Worm (Caenorhabditis elegans) whole organism, midembryonic: ENCODE results near the gene lys-3.
A peak's percentile ranks its signal among the peaks of the same experiment; 100 is the strongest.

Experiments
- T22C8.4 ChIP-seq: fragments of 200-800 bp; sonication (Bioruptor generic); IDR thresholded peaks from 2 replicates; pipeline ENCODE4 v1.3.6; 2022; ENCODE audit warnings: missing genetic modification characterization, missing compliant biosample characterization
- cog-1 ChIP-seq: sonication (generic microtip); optimal IDR thresholded peaks from 2 replicates; lab custom pipeline; 2016; ENCODE audit warnings: missing genetic modification characterization, missing compliant biosample characterization
- flt-1 ChIP-seq: fragments of 200-800 bp; sonication (Bioruptor generic); IDR thresholded peaks from 2 replicates; pipeline ENCODE4 v1.3.6; 2022; ENCODE audit warnings: missing genetic modification characterization, missing compliant biosample characterization
- klf-2 ChIP-seq: fragments of 200-800 bp; sonication (Bioruptor generic); conservative IDR thresholded peaks from 2 replicates; pipeline ENCODE4 v1.3.6; 2022; ENCODE audit warnings: missing genetic modification reagents, missing genetic modification characterization, missing compliant biosample characterization
- med-1 ChIP-seq: sonication (generic microtip); optimal IDR thresholded peaks from 2 replicates; lab custom pipeline; 2017; ENCODE audit warnings: missing genetic modification characterization, mild to moderate bottlenecking, missing compliant biosample characterization, antibody characterized with exemption, missing genetic modification reagents; ENCODE audit not compliant: insufficient read depth
- ref-1 ChIP-seq: fragments of 200-800 bp; sonication (Bioruptor generic); conservative IDR thresholded peaks from 2 replicates; pipeline ENCODE4 v1.3.6; 2022; ENCODE audit warnings: missing genetic modification reagents, missing genetic modification characterization, missing compliant biosample characterization
- tab-1 ChIP-seq: fragments of 200-800 bp; sonication (Bioruptor generic); IDR thresholded peaks from 2 replicates; pipeline ENCODE4 v1.3.6; 2022; ENCODE audit warnings: missing genetic modification characterization, missing compliant biosample characterization
- ztf-23 ChIP-seq: fragments of 200-800 bp; sonication (Bioruptor generic); IDR thresholded peaks from 2 replicates; pipeline ENCODE4 v1.3.6; 2022; ENCODE audit warnings: missing genetic modification reagents, missing genetic modification characterization, missing compliant biosample characterization
- ztf-29 ChIP-seq: fragments of 200-800 bp; sonication (Bioruptor generic); IDR thresholded peaks from 2 replicates; pipeline ENCODE4 v1.3.6; 2022; ENCODE audit warnings: missing genetic modification reagents, missing genetic modification characterization, missing compliant biosample characterization

Gene lys-3

ce11 chrV:10283444-10283843, at the start of gene lys-3:
TSS of gene lys-3 (minus strand) at chrV:10283544.
- TF ChIP-seq ref-1 (GFP tag; lab: Robert Waterston, UW) (no peak), ztf-29 (GFP tag; lab: Robert Waterston, UW) (no peak), tab-1 (no peak), med-1 (GFP tag; lab: Kevin White, UChicago) (no peak), flt-1 (no peak), cog-1 (no peak), ztf-23 (GFP tag; lab: Robert Waterston, UW) (no peak), T22C8.4 (GFP tag; lab: Robert Waterston, UW) (no peak), klf-2 (GFP tag; lab: Robert Waterston, UW) (no peak)

DNA sequence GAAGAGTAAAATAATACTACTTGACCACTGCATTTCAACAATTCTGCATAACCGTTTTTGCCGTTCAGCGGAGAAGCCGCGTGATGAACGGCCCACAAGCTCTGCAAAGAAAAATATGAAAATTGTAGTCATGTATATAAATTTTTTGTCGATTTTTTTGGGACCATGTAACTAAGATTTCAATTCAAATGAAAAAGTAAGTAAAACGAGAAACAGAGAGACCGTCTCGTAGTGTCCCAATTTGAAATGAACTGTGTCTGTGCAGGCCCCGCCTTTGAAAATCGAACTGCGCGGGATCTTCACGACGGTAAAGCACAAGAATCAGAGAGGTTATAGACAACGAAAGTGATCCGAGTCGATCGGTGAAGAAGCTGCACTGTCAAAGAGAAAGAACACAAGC, 48.7 kb upstream of the lys-3 start, which contains the start of gene crm-1:
Gene crm-1 (minus strand): TSS at position 101 of the 400 bp plus-strand sequence.
- no peak for TF ChIP-seq klf-2 (GFP tag; lab: Robert Waterston, UW)
- no peak for TF ChIP-seq tab-1
- no peak for TF ChIP-seq ref-1 (GFP tag; lab: Robert Waterston, UW)
- TF ChIP-seq med-1 (GFP tag; lab: Kevin White, UChicago): no peak
- TF ChIP-seq cog-1: no peak
- TF ChIP-seq ztf-29 (GFP tag; lab: Robert Waterston, UW): no peak
- TF ChIP-seq ztf-23 (GFP tag; lab: Robert Waterston, UW): no peak
- TF ChIP-seq T22C8.4 (GFP tag; lab: Robert Waterston, UW): no peak
- TF ChIP-seq flt-1: no peak

DNA sequence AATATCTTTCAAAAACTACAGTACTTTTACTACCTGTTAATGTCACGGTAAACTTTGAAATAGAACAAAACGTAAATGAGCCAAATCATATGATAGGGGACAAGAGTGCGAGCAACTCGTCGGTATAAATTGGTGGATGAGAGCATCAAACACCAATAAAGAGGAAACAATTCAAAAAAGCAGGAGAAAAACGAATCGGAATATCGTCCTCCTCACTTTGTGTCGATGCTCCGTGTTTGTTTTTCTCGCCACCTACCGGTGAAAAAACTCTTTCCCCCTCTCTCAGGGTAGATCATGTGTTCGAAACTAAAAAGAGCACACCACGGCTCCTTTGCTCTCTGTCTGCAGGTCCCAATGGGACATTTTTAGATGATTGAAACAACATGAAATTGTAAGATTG, 44.7 kb upstream of the lys-3 start:
- TF ChIP-seq flt-1: no peak
- TF ChIP-seq tab-1: no peak
- TF ChIP-seq klf-2 (GFP tag; lab: Robert Waterston, UW): no peak
- no peak for TF ChIP-seq T22C8.4 (GFP tag; lab: Robert Waterston, UW)
- no peak for TF ChIP-seq ztf-23 (GFP tag; lab: Robert Waterston, UW)

ce11 chrV:10323537-10323936, 40.2 kb upstream of the lys-3 start:
- TF ChIP-seq med-1 (GFP tag; lab: Kevin White, UChicago) (no peak), ztf-29 (GFP tag; lab: Robert Waterston, UW) (no peak), ref-1 (GFP tag; lab: Robert Waterston, UW) (no peak), T22C8.4 (GFP tag; lab: Robert Waterston, UW) (no peak), cog-1 (no peak), ztf-23 (GFP tag; lab: Robert Waterston, UW) (no peak), tab-1 (no peak), flt-1 (no peak), klf-2 (GFP tag; lab: Robert Waterston, UW) (no peak)

- no peak for TF ChIP-seq tab-1
- peak; percentile 69; the same call in 1 of the 2 replicates for TF ChIP-seq ztf-23 (GFP tag; lab: Robert Waterston, UW)
Observed at ce11 chrV:10320101-10320761, 36.9 kb upstream of the lys-3 start, which contains the start of the genes gna-1 and B0024.13. TSS of gene gna-1 (minus strand) at chrV:10320151. TSS of gene B0024.13 (plus strand) at chrV:10320711.

DNA sequence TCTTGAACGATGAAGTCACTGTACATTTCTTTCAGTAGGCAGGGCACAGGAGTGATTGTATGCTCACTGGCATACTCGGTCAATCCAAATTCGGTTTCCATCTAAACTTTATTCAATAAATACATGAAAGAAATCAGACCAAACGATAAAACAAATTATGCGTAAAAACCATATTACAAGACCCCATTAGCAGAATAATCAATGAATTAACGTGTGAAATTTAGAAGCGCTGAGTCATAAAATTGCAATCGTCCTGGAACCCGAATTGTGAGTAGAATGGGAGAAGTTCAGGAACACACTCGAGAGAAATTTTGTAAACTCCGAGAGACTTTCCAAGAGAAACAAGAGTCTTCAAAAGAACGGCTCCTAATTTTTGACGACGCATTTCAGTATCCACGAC, 36.1 kb upstream of the lys-3 start, which contains the start of gene B0024.11:
Gene B0024.11 (minus strand): TSS at position 101 of the 400 bp plus-strand sequence.
- no peak for TF ChIP-seq med-1 (GFP tag; lab: Kevin White, UChicago)
- no peak for TF ChIP-seq ztf-23 (GFP tag; lab: Robert Waterston, UW)
- no peak for TF ChIP-seq ref-1 (GFP tag; lab: Robert Waterston, UW)
- no peak for TF ChIP-seq T22C8.4 (GFP tag; lab: Robert Waterston, UW)
- TF ChIP-seq klf-2 (GFP tag; lab: Robert Waterston, UW): no peak
- no peak for TF ChIP-seq ztf-29 (GFP tag; lab: Robert Waterston, UW)
- TF ChIP-seq cog-1: no peak
- TF ChIP-seq tab-1: no peak
- TF ChIP-seq flt-1: no peak

DNA sequence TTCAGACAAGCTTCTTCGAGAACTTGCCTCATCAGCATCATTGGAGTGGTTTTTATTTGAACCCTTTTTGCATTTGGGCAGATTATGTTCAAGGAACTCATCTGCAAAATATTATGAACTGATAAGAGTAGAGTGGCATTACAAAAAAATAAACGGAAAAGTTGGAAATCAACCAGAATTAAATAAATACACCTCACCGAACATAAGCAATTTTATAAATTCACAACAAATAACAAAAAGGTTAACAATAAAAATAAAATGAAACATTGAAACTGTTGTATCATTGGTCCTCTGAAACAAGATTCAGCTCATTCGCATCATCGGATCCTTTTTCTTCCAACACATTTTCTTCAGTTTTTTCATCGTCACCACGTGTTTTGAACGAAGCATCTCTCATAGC, 34.0 kb upstream of the lys-3 start, which contains the start of gene asps-1:
Gene asps-1 (minus strand): TSS at position 101 of the 400 bp plus-strand sequence.
- TF ChIP-seq ztf-23 (GFP tag; lab: Robert Waterston, UW) (no peak), cog-1 (no peak), tab-1 (no peak), flt-1 (no peak)

DNA sequence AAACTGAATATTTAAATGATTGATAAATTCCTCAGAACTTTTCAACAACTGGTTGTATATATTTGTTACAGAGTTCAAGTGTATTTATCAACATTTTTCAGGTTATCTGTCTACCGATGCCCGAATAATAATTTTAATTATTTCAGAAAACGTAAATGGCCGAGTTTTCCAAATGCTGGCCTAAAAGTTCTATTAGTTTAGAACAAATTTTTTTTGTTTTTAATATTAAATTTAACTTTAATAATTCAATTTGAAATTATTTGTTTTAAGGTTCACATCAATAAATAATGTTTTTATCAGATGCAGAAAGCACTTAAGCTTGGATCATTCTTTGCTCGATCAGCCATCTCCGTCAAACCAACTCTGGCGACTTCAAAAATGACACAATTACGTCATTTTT, 31.0 kb upstream of the lys-3 start, which contains the start of gene trx-2:
Gene trx-2 (plus strand): TSS at position 301 of the 400 bp plus-strand sequence.
- no peak for TF ChIP-seq T22C8.4 (GFP tag; lab: Robert Waterston, UW)
- no peak for TF ChIP-seq ref-1 (GFP tag; lab: Robert Waterston, UW)
- TF ChIP-seq ztf-23 (GFP tag; lab: Robert Waterston, UW): no peak
- TF ChIP-seq med-1 (GFP tag; lab: Kevin White, UChicago): no peak
- no peak for TF ChIP-seq ztf-29 (GFP tag; lab: Robert Waterston, UW)
- no peak for TF ChIP-seq tab-1

ce11 chrV:10313953-10314352, 30.6 kb upstream of the lys-3 start, which contains the start of gene gcy-6:
TSS of gene gcy-6 (minus strand) at chrV:10314053.
- TF ChIP-seq klf-2 (GFP tag; lab: Robert Waterston, UW): no peak
- no peak for TF ChIP-seq med-1 (GFP tag; lab: Kevin White, UChicago)
- no peak for TF ChIP-seq flt-1
- TF ChIP-seq T22C8.4 (GFP tag; lab: Robert Waterston, UW): no peak
- no peak for TF ChIP-seq ref-1 (GFP tag; lab: Robert Waterston, UW)
- no peak for TF ChIP-seq cog-1
- no peak for TF ChIP-seq ztf-29 (GFP tag; lab: Robert Waterston, UW)
- TF ChIP-seq tab-1: no peak
- TF ChIP-seq ztf-23 (GFP tag; lab: Robert Waterston, UW): no peak

DNA sequence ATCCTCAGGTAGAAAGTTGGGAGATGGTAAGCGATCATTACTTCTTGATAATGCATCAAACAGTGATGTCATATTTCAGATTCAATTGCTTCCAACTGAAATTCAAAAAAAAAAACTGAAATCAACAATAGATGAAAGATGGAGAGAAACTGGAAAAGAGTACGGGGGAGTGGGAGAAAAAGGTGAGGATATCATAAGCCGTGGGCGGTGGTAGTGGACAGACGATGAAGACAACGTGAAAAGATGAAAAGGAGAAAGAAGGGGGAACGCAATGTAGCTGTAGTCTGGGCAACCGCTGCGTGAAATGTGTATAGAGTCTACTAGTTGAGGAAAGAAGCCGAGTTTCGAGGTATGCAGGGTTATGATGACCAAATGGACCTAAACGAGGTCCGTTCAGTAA, 23.9 kb upstream of the lys-3 start, which contains the start of gene che-12:
Gene che-12 (minus strand): TSS at position 101 of the 400 bp plus-strand sequence.
- TF ChIP-seq flt-1 (no peak), klf-2 (GFP tag; lab: Robert Waterston, UW) (no peak), tab-1 (no peak), ref-1 (GFP tag; lab: Robert Waterston, UW) (no peak), ztf-29 (GFP tag; lab: Robert Waterston, UW) (no peak), T22C8.4 (GFP tag; lab: Robert Waterston, UW) (no peak), cog-1 (no peak), med-1 (GFP tag; lab: Kevin White, UChicago) (no peak), ztf-23 (GFP tag; lab: Robert Waterston, UW) (no peak)
